Worm (Caenorhabditis elegans) whole organism, L4 larva: Measurements from ENCODE around the gene R09H10.5.
A peak's percentile ranks its signal among the peaks of the same experiment; 100 is the strongest.

Experiments
- F26F4.8 ChIP-seq: fragments of 200-800 bp; sonication (Bioruptor generic); conservative IDR thresholded peaks from 2 replicates; pipeline ENCODE4 v1.3.6; 2022; ENCODE audit warnings: missing genetic modification characterization, missing compliant biosample characterization
- F37D6.2 ChIP-seq: sonication (generic microtip); optimal IDR thresholded peaks from 2 replicates; lab custom pipeline; 2016; ENCODE audit warnings: mild to moderate bottlenecking, missing genetic modification characterization, missing compliant biosample characterization
- F44E2.7 ChIP-seq: fragments of 200-800 bp; sonication (Bioruptor generic); IDR thresholded peaks from 2 replicates; pipeline ENCODE4 v2.1.2; 2022; ENCODE audit warnings: missing genetic modification characterization, missing compliant biosample characterization
- T20F7.1 ChIP-seq: fragments of 200-800 bp; sonication (Bioruptor generic); optimal IDR thresholded peaks from 2 replicates; lab custom pipeline; 2018; ENCODE audit warnings: mild to moderate bottlenecking, missing genetic modification characterization, missing compliant biosample characterization
- Y5F2A.4 ChIP-seq: fragments of 200-800 bp; sonication (Bioruptor generic); optimal IDR thresholded peaks from 2 replicates; lab custom pipeline; 2018; ENCODE audit warnings: mild to moderate bottlenecking, missing genetic modification characterization, missing compliant biosample characterization
- Y75B8A.6 ChIP-seq: fragments of 200-800 bp; sonication (Bioruptor generic); IDR thresholded peaks from 2 replicates; pipeline ENCODE4 v1.3.6; 2022; ENCODE audit warnings: missing genetic modification reagents, missing genetic modification characterization, missing compliant biosample characterization
- ZK337.2 ChIP-seq: fragments of 200-800 bp; sonication (Bioruptor generic); IDR thresholded peaks from 2 replicates; pipeline ENCODE4 v1.3.6; 2022; ENCODE audit warnings: missing genetic modification reagents, missing genetic modification characterization, missing compliant biosample characterization
- ZK546.5 ChIP-seq, 2 experiments: sonication (generic microtip); optimal IDR thresholded peaks; 2 replicates each; lab custom pipeline; 2017; ENCODE audit warnings: missing biosample characterization in 2 of 2, missing genetic modification characterization in 2 of 2
- attf-4 ChIP-seq: sonication (generic microtip); optimal IDR thresholded peaks from 3 replicates; lab custom pipeline; 2017; ENCODE audit warnings: missing biosample characterization, missing genetic modification characterization
- ceh-20 ChIP-seq: fragments of 200-800 bp; sonication (Bioruptor generic); IDR thresholded peaks from 2 replicates; pipeline ENCODE4 v1.3.6; 2022; ENCODE audit warnings: missing genetic modification reagents, missing genetic modification characterization, missing compliant biosample characterization
- ceh-32 ChIP-seq: sonication (generic microtip); optimal IDR thresholded peaks from 2 replicates; lab custom pipeline; 2016; ENCODE audit warnings: mild to moderate bottlenecking, missing genetic modification characterization, missing compliant biosample characterization; ENCODE audit not compliant: poor library complexity
- ctbp-1 ChIP-seq: fragments of 200-800 bp; sonication (Bioruptor generic); IDR thresholded peaks from 2 replicates; pipeline ENCODE4 v1.3.6; 2022; ENCODE audit warnings: missing genetic modification reagents, missing genetic modification characterization, missing compliant biosample characterization
- daf-12 ChIP-seq: fragments of 150-350 bp; optimal IDR thresholded peaks from 2 replicates; lab custom pipeline; 2014; ENCODE audit warnings: missing biosample characterization, missing genetic modification reagents, missing genetic modification characterization
- daf-16 ChIP-seq, 3 experiments: sonication (generic microtip); optimal IDR thresholded peaks; 2 replicates each; lab custom pipeline; 2016 to 2017; ENCODE audit warnings: missing genetic modification characterization in 3 of 3, missing genetic modification reagents in 3 of 3, mild to moderate bottlenecking in 2 of 3, missing compliant biosample characterization in 2 of 3, missing biosample characterization in 1 of 3, moderate library complexity in 1 of 3
- daf-19 ChIP-seq: fragments of 200-800 bp; sonication (Bioruptor generic); conservative IDR thresholded peaks from 2 replicates; pipeline ENCODE4 v1.3.6; 2022; ENCODE audit warnings: missing genetic modification characterization, missing compliant biosample characterization
- dmd-6 ChIP-seq: fragments of 200-800 bp; sonication (Bioruptor generic); IDR thresholded peaks from 2 replicates; pipeline ENCODE4 v1.3.6; 2022; ENCODE audit warnings: missing genetic modification reagents, missing genetic modification characterization, missing compliant biosample characterization
- dve-1 ChIP-seq: sonication (generic microtip); optimal IDR thresholded peaks from 2 replicates; lab custom pipeline; 2017; ENCODE audit warnings: antibody characterized with exemption, mild to moderate bottlenecking, missing genetic modification characterization, missing compliant biosample characterization; ENCODE audit not compliant: insufficient read depth
- hlh-11 ChIP-seq: fragments of 200-800 bp; sonication (Bioruptor generic); optimal IDR thresholded peaks from 2 replicates; lab custom pipeline; 2018; ENCODE audit warnings: mild to moderate bottlenecking, missing genetic modification characterization, missing compliant biosample characterization
- hmg-1.1 ChIP-seq: fragments of 200-800 bp; sonication (Bioruptor generic); IDR thresholded peaks from 2 replicates; pipeline ENCODE4 v1.3.6; 2022; ENCODE audit warnings: missing genetic modification reagents, missing genetic modification characterization, missing compliant biosample characterization
- jun-1 ChIP-seq: fragments of 150-350 bp; optimal IDR thresholded peaks from 2 replicates; lab custom pipeline; 2014; ENCODE audit warnings: missing biosample characterization, missing genetic modification reagents, missing genetic modification characterization
- lim-7 ChIP-seq: fragments of 200-800 bp; sonication (Bioruptor generic); IDR thresholded peaks from 2 replicates; pipeline ENCODE4 v1.3.6; 2022; ENCODE audit warnings: missing genetic modification characterization, missing compliant biosample characterization
- lin-1 ChIP-seq: fragments of 200-800 bp; sonication (Bioruptor generic); IDR thresholded peaks from 2 replicates; pipeline ENCODE4 v1.3.6; 2022; ENCODE audit warnings: missing genetic modification reagents, missing genetic modification characterization, missing compliant biosample characterization
- lin-15B ChIP-seq: fragments of 150-350 bp; sonication (generic microtip); optimal IDR thresholded peaks from 3 replicates; lab custom pipeline; 2014; ENCODE audit warnings: missing biosample characterization, missing genetic modification characterization
- lir-3 ChIP-seq: sonication (generic microtip); optimal IDR thresholded peaks from 2 replicates; lab custom pipeline; 2016; ENCODE audit warnings: mild to moderate bottlenecking, missing genetic modification characterization, missing compliant biosample characterization
- madf-5 ChIP-seq, 2 experiments: fragments of 200-800 bp; sonication (Bioruptor generic); IDR thresholded peaks; 2 replicates each; pipeline ENCODE4 v1.3.6; 2022; ENCODE audit warnings: missing compliant biosample characterization in 2 of 2, missing genetic modification characterization in 2 of 2
- mep-1 ChIP-seq: fragments of 150-350 bp; sonication (generic microtip); optimal IDR thresholded peaks from 3 replicates; lab custom pipeline; 2014; ENCODE audit warnings: missing biosample characterization, missing genetic modification characterization
- mes-2 ChIP-seq: sonication (generic microtip); optimal IDR thresholded peaks from 2 replicates; lab custom pipeline; 2016; ENCODE audit warnings: missing genotype, mild to moderate bottlenecking, missing genetic modification characterization, missing compliant biosample characterization; ENCODE audit not compliant: poor library complexity, severe bottlenecking
- mxl-3 ChIP-seq: fragments of 200-800 bp; sonication (Bioruptor generic); optimal IDR thresholded peaks from 2 replicates; lab custom pipeline; 2018; ENCODE audit warnings: mild to moderate bottlenecking, missing genetic modification characterization, missing compliant biosample characterization
- nhr-102 ChIP-seq: sonication (generic microtip); optimal IDR thresholded peaks from 2 replicates; lab custom pipeline; 2016; ENCODE audit warnings: mild to moderate bottlenecking, missing genetic modification characterization, moderate library complexity, missing compliant biosample characterization
- nhr-11 ChIP-seq: fragments of 150-350 bp; optimal IDR thresholded peaks from 2 replicates; lab custom pipeline; 2014; ENCODE audit warnings: missing biosample characterization, missing genetic modification characterization
- nhr-25 ChIP-seq: sonication (generic microtip); optimal IDR thresholded peaks from 2 replicates; lab custom pipeline; 2017; ENCODE audit warnings: missing genetic modification characterization, mild to moderate bottlenecking, missing compliant biosample characterization, antibody characterized with exemption, moderate library complexity, borderline replicate concordance; ENCODE audit not compliant: insufficient read depth
- nhr-28 ChIP-seq: fragments of 150-350 bp; optimal IDR thresholded peaks from 2 replicates; lab custom pipeline; 2014; ENCODE audit warnings: missing biosample characterization, missing genetic modification characterization
- nhr-6 ChIP-seq: fragments of 150-350 bp; optimal IDR thresholded peaks from 2 replicates; lab custom pipeline; 2014; ENCODE audit warnings: missing biosample characterization, missing genetic modification characterization
- nhr-76 ChIP-seq: fragments of 150-350 bp; optimal IDR thresholded peaks from 2 replicates; lab custom pipeline; 2014; ENCODE audit warnings: missing biosample characterization, missing genetic modification characterization
- nhr-77 ChIP-seq: fragments of 150-350 bp; optimal IDR thresholded peaks from 2 replicates; lab custom pipeline; 2014; ENCODE audit warnings: missing biosample characterization, missing genetic modification characterization
- pha-4 ChIP-seq, 2 experiments: fragments of 150-350 bp in 1 of 2; fragments of 200-800 bp in 1 of 2; sonication (Bioruptor generic) in 1 of 2; IDR thresholded peaks in 1 of 2; optimal IDR thresholded peaks in 1 of 2; 2 replicates each; pipeline versions ENCODE4 v1.3.6 to Lab custom; 2014 to 2022; ENCODE audit warnings: missing genetic modification characterization in 2 of 2, missing genetic modification reagents in 2 of 2, missing biosample characterization in 1 of 2, missing compliant biosample characterization in 1 of 2
- php-3 ChIP-seq: fragments of 200-800 bp; sonication (Bioruptor generic); IDR thresholded peaks from 2 replicates; pipeline ENCODE4 v1.3.6; 2022; ENCODE audit warnings: missing genetic modification reagents, missing genetic modification characterization, missing compliant biosample characterization
- pqm-1 ChIP-seq: sonication (generic microtip); optimal IDR thresholded peaks from 2 replicates; lab custom pipeline; 2017; ENCODE audit warnings: missing biosample characterization, missing genetic modification characterization
- rbr-2 ChIP-seq: sonication (generic microtip); optimal IDR thresholded peaks from 2 replicates; lab custom pipeline; 2016; ENCODE audit warnings: missing genotype, missing genetic modification characterization, missing compliant biosample characterization
- sdz-12 ChIP-seq: fragments of 200-800 bp; sonication (Bioruptor generic); optimal IDR thresholded peaks from 2 replicates; lab custom pipeline; 2018; ENCODE audit warnings: mild to moderate bottlenecking, missing genetic modification characterization, missing compliant biosample characterization
- set-16 ChIP-seq: fragments of 200-800 bp; sonication (Bioruptor generic); IDR thresholded peaks from 2 replicates; pipeline ENCODE4 v1.3.6; 2022; ENCODE audit warnings: missing genetic modification reagents, missing genetic modification characterization, missing compliant biosample characterization
- spr-1 ChIP-seq: sonication (generic microtip); optimal IDR thresholded peaks from 2 replicates; lab custom pipeline; 2016; ENCODE audit warnings: mild to moderate bottlenecking, missing genetic modification characterization, missing compliant biosample characterization
- tag-97 ChIP-seq: fragments of 200-800 bp; sonication (Bioruptor generic); IDR thresholded peaks from 2 replicates; pipeline ENCODE4 v1.3.6; 2022; ENCODE audit warnings: missing genetic modification characterization, missing compliant biosample characterization
- unc-130 ChIP-seq: sonication (generic microtip); optimal IDR thresholded peaks from 2 replicates; lab custom pipeline; 2016; ENCODE audit warnings: missing genetic modification reagents, missing genetic modification characterization, missing compliant biosample characterization
- unc-62 ChIP-seq, 3 experiments: fragments of 150-350 bp in 1 of 3; sonication (generic microtip); optimal IDR thresholded peaks in 2 of 3; peaks in 1 of 3; 1 replicate in 1 of 3; 2 replicates in 2 of 3; lab custom pipeline; 2014 to 2017; ENCODE audit warnings: missing biosample characterization in 3 of 3, missing genetic modification characterization in 3 of 3, missing genetic modification reagents in 3 of 3, missing genotype in 1 of 3
- zfp-2 ChIP-seq: sonication (generic microtip); optimal IDR thresholded peaks from 2 replicates; lab custom pipeline; 2016; ENCODE audit warnings: mild to moderate bottlenecking, missing genetic modification characterization, missing compliant biosample characterization
- zip-11 ChIP-seq: fragments of 200-800 bp; sonication (Bioruptor generic); IDR thresholded peaks from 2 replicates; pipeline ENCODE4 v1.3.6; 2022; ENCODE audit warnings: missing genetic modification characterization, missing compliant biosample characterization
- ztf-7 ChIP-seq: fragments of 150-350 bp; optimal IDR thresholded peaks from 2 replicates; lab custom pipeline; 2014; ENCODE audit warnings: missing biosample characterization, missing genetic modification characterization

Gene R09H10.5

ce11 chrIV:10628724-10629123 lies at the start of gene R09H10.5:
TSS of gene R09H10.5 (minus strand) at chrIV:10628829.
- TF ChIP-seq T20F7.1 = no peak
- peak; percentile 84 for TF ChIP-seq ceh-20
- TF ChIP-seq F44E2.7 (GFP tag; lab: Robert Waterston, UW) = no peak
- TF ChIP-seq daf-19 (GFP tag; lab: Robert Waterston, UW) = no peak
- no peak for TF ChIP-seq Y75B8A.6
- no peak for TF ChIP-seq unc-130 (GFP tag; lab: Kevin White, UChicago)
- TF ChIP-seq php-3 (GFP tag; lab: Robert Waterston, UW) = peak; percentile 98
- TF ChIP-seq nhr-28 (tag; lab: Kevin White, UChicago) = peak; percentile 36
- TF ChIP-seq jun-1 = no peak
- no peak for TF ChIP-seq madf-5 (GFP tag; IDR thresholded peaks at IDR 0.05; lab: Robert Waterston, UW)
- TF ChIP-seq nhr-76 (tag; lab: Kevin White, UChicago) = no peak
- TF ChIP-seq ztf-7 (tag; lab: Kevin White, UChicago) = no peak
- no peak for TF ChIP-seq set-16 (GFP tag; lab: Robert Waterston, UW)
- no peak for TF ChIP-seq zip-11 (GFP tag; lab: Robert Waterston, UW)
- TF ChIP-seq mxl-3 = no peak
- TF ChIP-seq hmg-1.1 = no peak
- TF ChIP-seq unc-62 (GFP tag; optimal IDR thresholded peaks at IDR 0.05 in 1 of 2; lab: Kevin White, UChicago) = no peak
- no peak for TF ChIP-seq unc-62 (tag; optimal IDR thresholded peaks at IDR 0.05; lab: Kevin White, UChicago)
- TF ChIP-seq nhr-11 (tag; lab: Kevin White, UChicago) = no peak
- peak; percentile 79 for TF ChIP-seq pqm-1 (tag; lab: Kevin White, UChicago)
- TF ChIP-seq lin-1 (GFP tag; lab: Robert Waterston, UW) = no peak
- no peak for TF ChIP-seq daf-16 (GFP tag; optimal IDR thresholded peaks at IDR 0.05; lab: Kevin White, UChicago)
- peak; percentile 46 for TF ChIP-seq daf-16 (tag; optimal IDR thresholded peaks at IDR 0.05; lab: Kevin White, UChicago)
- TF ChIP-seq tag-97 (GFP tag; lab: Robert Waterston, UW) = no peak
- no peak for TF ChIP-seq spr-1
- no peak for TF ChIP-seq ctbp-1 (GFP tag; lab: Robert Waterston, UW)
- no peak for TF ChIP-seq zfp-2
- TF ChIP-seq ZK546.5 (tag; optimal IDR thresholded peaks at IDR 0.05; lab: Kevin White, UChicago) = no peak
- TF ChIP-seq sdz-12 (GFP tag; lab: Kevin White, UChicago) = no peak
- TF ChIP-seq attf-4 (tag; lab: Kevin White, UChicago) = no peak
- no peak for TF ChIP-seq F37D6.2 (tag; lab: Kevin White, UChicago)
- TF ChIP-seq lin-15B (tag; lab: Kevin White, UChicago) = no peak
- TF ChIP-seq Y5F2A.4 (GFP tag; lab: Kevin White, UChicago) = no peak
- no peak for TF ChIP-seq ZK337.2 (GFP tag; lab: Robert Waterston, UW)
- TF ChIP-seq mep-1 (tag; lab: Kevin White, UChicago) = no peak
- no peak for TF ChIP-seq nhr-102 (tag; lab: Kevin White, UChicago)
- TF ChIP-seq nhr-6 (tag; lab: Kevin White, UChicago) = no peak
- no peak for TF ChIP-seq lir-3 (tag; lab: Kevin White, UChicago)
- no peak for TF ChIP-seq rbr-2
- TF ChIP-seq dmd-6 (GFP tag; lab: Robert Waterston, UW) = peak; percentile 38; the same call in 1 of the 2 replicates
- no peak for TF ChIP-seq pha-4 (GFP tag; IDR thresholded peaks at IDR 0.05; lab: Robert Waterston, UW)
- no peak for TF ChIP-seq pha-4 (tag; optimal IDR thresholded peaks at IDR 0.05; lab: Kevin White, UChicago)
- TF ChIP-seq lim-7 (GFP tag; lab: Robert Waterston, UW) = no peak
- TF ChIP-seq hlh-11 = peak; percentile 42
- no peak for TF ChIP-seq mes-2 (tag; lab: Kevin White, UChicago)
- no peak for TF ChIP-seq daf-12 (tag; lab: Kevin White, UChicago)
- no peak for TF ChIP-seq nhr-77
- TF ChIP-seq F26F4.8 = no peak
- no peak for TF ChIP-seq ceh-32 (tag; lab: Kevin White, UChicago)
- TF ChIP-seq dve-1 = peak; percentile 20
- TF ChIP-seq nhr-25 (tag; lab: Kevin White, UChicago) = no peak
